Fruit fly (Drosophila melanogaster) whole organism, embryonic: Measurements from ENCODE around the gene zld.

Experiments
- Aef1 ChIP-seq: fragments of 200-800 bp; sonication (Bioruptor generic); IDR thresholded peaks from 3 replicates; pipeline ENCODE4 v1.3.6; 2022; ENCODE audit warnings: missing biosample characterization, missing genetic modification characterization
- Atf3 ChIP-seq: fragments of 200-800 bp; sonication (Bioruptor generic); optimal IDR thresholded peaks from 3 replicates; lab custom pipeline; 2016; ENCODE audit warnings: missing biosample characterization, missing genetic modification characterization
- CG11504 ChIP-seq: fragments of 200-800 bp; sonication (Bioruptor generic); optimal IDR thresholded peaks from 3 replicates; lab custom pipeline; 2019; ENCODE audit warnings: missing biosample characterization, mild to moderate bottlenecking, missing genetic modification characterization, moderate library complexity
- CG14710 ChIP-seq: fragments of 200-800 bp; sonication (Bioruptor generic); optimal IDR thresholded peaks from 3 replicates; lab custom pipeline; 2019; ENCODE audit warnings: missing biosample characterization, mild to moderate bottlenecking, missing genetic modification characterization, moderate library complexity
- CG1603 ChIP-seq: fragments of 200-800 bp; sonication (Bioruptor generic); optimal IDR thresholded peaks from 2 replicates; lab custom pipeline; 2019; ENCODE audit warnings: missing biosample characterization, mild to moderate bottlenecking, missing genetic modification characterization, moderate library complexity
- CG16813 ChIP-seq: fragments of 200-800 bp; sonication (Bioruptor generic); IDR thresholded peaks from 3 replicates; pipeline ENCODE4 v1.3.6; 2022; ENCODE audit warnings: missing biosample characterization, missing genetic modification characterization; ENCODE audit not compliant: partially characterized antibody
- CG17186 ChIP-seq: fragments of 200-800 bp; sonication (Bioruptor generic); optimal IDR thresholded peaks from 3 replicates; lab custom pipeline; 2017; ENCODE audit warnings: missing biosample characterization, missing genetic modification reagents, missing genetic modification characterization
- CG17385 ChIP-seq: fragments of 200-800 bp; sonication (Bioruptor generic); optimal IDR thresholded peaks from 3 replicates; lab custom pipeline; 2018; ENCODE audit warnings: missing biosample characterization, mild to moderate bottlenecking, missing genetic modification characterization
- CG1792 ChIP-seq: fragments of 200-800 bp; sonication (Bioruptor generic); optimal IDR thresholded peaks from 2 replicates; lab custom pipeline; 2016; ENCODE audit warnings: missing biosample characterization, missing genetic modification characterization
- CG2202 ChIP-seq: fragments of 200-800 bp; sonication (Bioruptor generic); optimal IDR thresholded peaks from 2 replicates; lab custom pipeline; 2018; ENCODE audit warnings: missing biosample characterization, mild to moderate bottlenecking, missing genetic modification characterization
- CG2678 ChIP-seq: fragments of 200-800 bp; sonication (Bioruptor generic); optimal IDR thresholded peaks from 3 replicates; lab custom pipeline; 2019; ENCODE audit warnings: missing biosample characterization, mild to moderate bottlenecking, missing genetic modification characterization, moderate library complexity
- CG4360 ChIP-seq: fragments of 200-800 bp; sonication (Bioruptor generic); IDR thresholded peaks from 2 replicates; pipeline ENCODE4 v1.3.6; 2022; ENCODE audit warnings: missing biosample characterization, missing genetic modification characterization
- CG7556 ChIP-seq: fragments of 200-800 bp; sonication (Bioruptor generic); optimal IDR thresholded peaks from 2 replicates; lab custom pipeline; 2017; ENCODE audit warnings: missing biosample characterization, mild to moderate bottlenecking, missing genetic modification characterization
- CG7839 ChIP-seq: fragments of 200-800 bp; sonication (Bioruptor generic); optimal IDR thresholded peaks from 3 replicates; lab custom pipeline; 2018; ENCODE audit warnings: missing biosample characterization, mild to moderate bottlenecking, missing genetic modification characterization, moderate library complexity
- CG9797 ChIP-seq: fragments of 200-800 bp; sonication (Bioruptor generic); optimal IDR thresholded peaks from 3 replicates; lab custom pipeline; 2018; ENCODE audit warnings: missing biosample characterization, mild to moderate bottlenecking, missing genetic modification characterization
- CTCF ChIP-seq: fragments of 200-800 bp; sonication (Bioruptor generic); optimal IDR thresholded peaks from 2 replicates; lab custom pipeline; 2017; ENCODE audit warnings: missing biosample characterization, mild to moderate bottlenecking, missing genetic modification characterization, moderate library complexity
- Camta ChIP-seq: fragments of 200-800 bp; sonication (Bioruptor generic); optimal IDR thresholded peaks from 2 replicates; lab custom pipeline; 2016; ENCODE audit warnings: missing biosample characterization, missing genetic modification characterization
- D19A ChIP-seq: fragments of 200-800 bp; optimal IDR thresholded peaks from 3 replicates; lab custom pipeline; 2019; ENCODE audit warnings: missing biosample characterization, mild to moderate bottlenecking, missing genetic modification characterization, moderate library complexity
- Ets65A ChIP-seq: fragments of 200-800 bp; sonication (Bioruptor generic); peaks from one replicate; lab custom pipeline; 2016; ENCODE audit warnings: missing biosample characterization, missing genetic modification characterization
- Hmr ChIP-seq: fragments of 200-800 bp; sonication (Bioruptor generic); optimal IDR thresholded peaks from 3 replicates; lab custom pipeline; 2017; ENCODE audit warnings: mild to moderate bottlenecking, missing biosample characterization, missing genetic modification reagents, missing genetic modification characterization
- Hr51 ChIP-seq, 2 experiments: fragments of 200-800 bp; sonication (Bioruptor generic); optimal IDR thresholded peaks; 2 replicates in 1 of 2; 3 replicates in 1 of 2; lab custom pipeline; 2016 to 2018; ENCODE audit warnings: missing biosample characterization in 2 of 2, missing genetic modification characterization in 2 of 2, mild to moderate bottlenecking in 1 of 2, moderate library complexity in 1 of 2
- Nf-YB ChIP-seq: fragments of 200-800 bp; sonication (Bioruptor generic); optimal IDR thresholded peaks from 3 replicates; lab custom pipeline; 2019; ENCODE audit warnings: missing biosample characterization, mild to moderate bottlenecking, missing genetic modification characterization, moderate library complexity
- Six4 ChIP-seq: fragments of 200-800 bp; sonication (Bioruptor generic); optimal IDR thresholded peaks from 2 replicates; lab custom pipeline; 2016; ENCODE audit warnings: missing biosample characterization, missing genetic modification characterization
- Sox102F ChIP-seq: fragments of 200-800 bp; sonication (Bioruptor generic); optimal IDR thresholded peaks from 2 replicates; lab custom pipeline; 2018; ENCODE audit warnings: missing biosample characterization, mild to moderate bottlenecking, missing genetic modification characterization, moderate library complexity
- al ChIP-seq: fragments of 200-800 bp; sonication (Bioruptor generic); IDR thresholded peaks from 2 replicates; pipeline ENCODE4 v1.3.6; 2022; ENCODE audit warnings: missing biosample characterization, missing genetic modification characterization
- ara ChIP-seq: fragments of 200-800 bp; sonication (Bioruptor generic); IDR thresholded peaks from 2 replicates; pipeline ENCODE4 v1.3.6; 2022; ENCODE audit warnings: missing biosample characterization, missing genetic modification characterization
- br ChIP-seq: fragments of >200 bp; optimal IDR thresholded peaks from 2 replicates; lab custom pipeline; 2017
- croc ChIP-seq: fragments of 200-800 bp; sonication (Bioruptor generic); conservative IDR thresholded peaks from 3 replicates; pipeline ENCODE4 v1.3.6; 2022; ENCODE audit warnings: missing biosample characterization, missing genetic modification characterization
- dmrt99B ChIP-seq: fragments of 200-800 bp; sonication (Bioruptor generic); optimal IDR thresholded peaks from 2 replicates; lab custom pipeline; 2018; ENCODE audit warnings: missing biosample characterization, mild to moderate bottlenecking, missing genetic modification characterization, moderate library complexity
- ems ChIP-seq: fragments of 200-800 bp; sonication (Bioruptor generic); optimal IDR thresholded peaks from 3 replicates; lab custom pipeline; 2016; ENCODE audit warnings: missing biosample characterization, missing genetic modification characterization
- gem ChIP-seq: fragments of 200-800 bp; sonication (Bioruptor generic); optimal IDR thresholded peaks from 2 replicates; lab custom pipeline; 2019; ENCODE audit warnings: missing biosample characterization, mild to moderate bottlenecking, missing genetic modification characterization, moderate library complexity
- grau ChIP-seq: fragments of 200-800 bp; optimal IDR thresholded peaks from 3 replicates; lab custom pipeline; 2019; ENCODE audit warnings: missing biosample characterization, mild to moderate bottlenecking, missing genetic modification characterization, moderate library complexity
- jing ChIP-seq: fragments of 200-800 bp; sonication (Bioruptor generic); optimal IDR thresholded peaks from 2 replicates; lab custom pipeline; 2018; ENCODE audit warnings: missing biosample characterization, mild to moderate bottlenecking, missing genetic modification characterization
- klu ChIP-seq: fragments of 200-800 bp; sonication (Bioruptor generic); IDR thresholded peaks from 2 replicates; pipeline ENCODE4 v1.3.6; 2022; ENCODE audit warnings: missing biosample characterization, missing genetic modification characterization
- nerfin-2 ChIP-seq: fragments of 200-800 bp; sonication (Bioruptor generic); IDR thresholded peaks from 2 replicates; pipeline ENCODE4 v1.3.6; 2022; ENCODE audit warnings: missing biosample characterization, missing genetic modification characterization; ENCODE audit not compliant: partially characterized antibody
- sens ChIP-seq: fragments of 200-800 bp; sonication (Bioruptor generic); peaks from one replicate; lab custom pipeline; 2016; ENCODE audit warnings: missing biosample characterization, missing genetic modification characterization
- stwl ChIP-seq: fragments of 200-800 bp; sonication (Bioruptor generic); optimal IDR thresholded peaks from 3 replicates; lab custom pipeline; 2018; ENCODE audit warnings: missing biosample characterization, mild to moderate bottlenecking, missing genetic modification characterization, moderate library complexity
- tll ChIP-seq, 2 experiments: fragments of 200-800 bp in 1 of 2; fragments of >200 bp in 1 of 2; sonication (Bioruptor generic) in 1 of 2; optimal IDR thresholded peaks; 2 replicates each; lab custom pipeline; 2017 to 2019; ENCODE audit warnings: missing biosample characterization in 2 of 2, missing genetic modification characterization in 2 of 2, mild to moderate bottlenecking in 1 of 2, moderate library complexity in 1 of 2
- tup ChIP-seq: fragments of 200-800 bp; sonication (Bioruptor generic); optimal IDR thresholded peaks from 2 replicates; lab custom pipeline; 2016; ENCODE audit warnings: missing biosample characterization, mild to moderate bottlenecking, missing genetic modification characterization, moderate library complexity

Gene zld

DNA sequence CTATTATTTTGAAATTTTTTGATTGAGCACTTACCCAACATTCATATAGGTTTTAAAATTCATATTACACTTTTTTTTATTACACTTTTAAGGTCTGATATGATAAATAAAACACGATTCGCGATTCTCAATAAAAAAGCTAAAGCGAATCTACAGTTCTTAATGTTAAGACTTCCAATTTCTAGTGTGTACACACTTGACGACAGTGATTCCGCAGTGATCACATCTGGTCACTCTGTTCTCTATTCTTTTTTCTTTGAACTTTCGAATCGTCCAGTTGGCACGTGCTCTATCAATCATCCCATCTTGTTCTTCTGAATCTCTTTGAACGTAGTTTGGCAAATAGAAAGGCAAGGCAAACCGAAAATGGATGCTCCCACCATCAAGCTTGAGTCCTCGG lies 32.4 kb upstream of the zld start, which contains the start of gene SkpC:
Gene SkpC, plus strand, starts transcription at position 301 of the 400 bp plus-strand sequence.
- no peak for TF ChIP-seq CG9797 (GFP tag; lab: Kevin White, UChicago)
- TF ChIP-seq ems (GFP tag; lab: Kevin White, UChicago): no peak
- TF ChIP-seq Six4 (GFP tag; lab: Kevin White, UChicago): no peak
- TF ChIP-seq br (lab: Kevin White, UChicago): no peak
- TF ChIP-seq Atf3 (GFP tag; lab: Kevin White, UChicago): no peak
- no peak for TF ChIP-seq ara
- TF ChIP-seq nerfin-2 (GFP tag; lab: Robert Waterston, UW): no peak
- TF ChIP-seq stwl (tag; lab: Kevin White, UChicago): peak; percentile 5
- no peak for TF ChIP-seq CG1603
- TF ChIP-seq croc (GFP tag; lab: Robert Waterston, UW): no peak
- TF ChIP-seq CG2202 (tag; lab: Kevin White, UChicago): no peak
- TF ChIP-seq CG14710 (tag; lab: Kevin White, UChicago): peak; percentile 52
- TF ChIP-seq al (GFP tag; lab: Robert Waterston, UW): no peak
- no peak for TF ChIP-seq CG4360 (GFP tag; lab: Robert Waterston, UW)

DNA sequence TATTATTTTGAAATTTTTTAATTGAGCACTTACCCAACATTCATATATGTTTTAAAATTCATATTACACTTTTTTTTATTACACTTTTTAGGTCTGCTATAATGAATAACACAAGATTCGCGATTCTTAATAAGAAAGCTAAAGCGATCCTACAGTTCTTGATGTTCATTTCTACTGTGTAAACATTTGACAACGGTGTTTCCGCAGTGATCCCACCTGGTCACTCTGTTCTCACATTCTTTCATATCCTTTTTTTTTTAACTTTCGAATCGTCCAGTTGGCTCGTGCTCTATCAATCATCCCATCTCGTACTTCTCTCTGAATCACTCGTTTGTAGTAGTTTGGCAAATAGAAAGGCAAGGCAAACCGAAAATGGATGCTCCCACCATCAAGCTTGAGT lies 29.1 kb upstream of the zld start, which contains the start of gene SkpD:
Gene SkpD, plus strand, starts transcription at position 301 of the 400 bp plus-strand sequence.
- no peak for TF ChIP-seq tll (GFP tag; optimal IDR thresholded peaks at IDR 0.05; lab: Kevin White, UChicago)
- TF ChIP-seq Aef1: no peak
- no peak for TF ChIP-seq CG17186 (GFP tag; lab: Kevin White, UChicago)
- no peak for TF ChIP-seq Nf-YB
- TF ChIP-seq, all 482 proteins: peak for 0

dm6 chrX:19811057-19811456 lies 27.7 kb upstream of the zld start:
- TF ChIP-seq CG1792 (GFP tag; lab: Kevin White, UChicago) (no peak), CTCF (GFP tag; lab: Kevin White, UChicago) (peak; percentile 79)
- TF ChIP-seq, all 482 proteins: peak for 1

- TF ChIP-seq Hmr (GFP tag; lab: Kevin White, UChicago): peak; percentile 22
- peak in 1 of 2 experiments; percentile 26 for TF ChIP-seq Hr51 (GFP tag; optimal IDR thresholded peaks at IDR 0.05; lab: Kevin White, UChicago)
- no peak for TF ChIP-seq CG16813
- TF ChIP-seq klu: no peak
- peak; percentile 13 for TF ChIP-seq CG7839 (tag; lab: Kevin White, UChicago)
- peak; percentile 29 for TF ChIP-seq dmrt99B (tag; lab: Kevin White, UChicago)
- peak; percentile 37 for TF ChIP-seq grau (tag; lab: Kevin White, UChicago)
- TF ChIP-seq jing (GFP tag; lab: Kevin White, UChicago): no peak
- peak; percentile 24 for TF ChIP-seq Ets65A (GFP tag; lab: Kevin White, UChicago)
- peak; percentile 18 for TF ChIP-seq CG7556 (GFP tag; lab: Kevin White, UChicago)
- TF ChIP-seq CG2678 (tag; lab: Kevin White, UChicago): peak; percentile 38
- peak; percentile 77 for TF ChIP-seq D19A
- no peak for TF ChIP-seq tup (GFP tag; lab: Kevin White, UChicago)
- no peak for TF ChIP-seq Camta (GFP tag; lab: Kevin White, UChicago)
- TF ChIP-seq CG11504 (tag; lab: Kevin White, UChicago): peak; percentile 49
- peak; percentile 5 for TF ChIP-seq Sox102F (GFP tag; lab: Kevin White, UChicago)
- peak; percentile 1 for TF ChIP-seq CG17385 (GFP tag; lab: Kevin White, UChicago)
- peak; percentile 64 for TF ChIP-seq sens (GFP tag; lab: Kevin White, UChicago)
- TF ChIP-seq gem: peak; percentile 51
These were observed 22.8 kb upstream of the zld start for dm6 chrX:19806137-19806536.
